Worm (Caenorhabditis elegans) whole organism, L1 larva: ENCODE measurements around the gene F59C12.3.

Experiments
- aly-2 ChIP-seq: fragments of 150-350 bp; optimal IDR thresholded peaks from 2 replicates; lab custom pipeline; 2014; ENCODE audit warnings: missing biosample characterization, missing genetic modification characterization
- nhr-71 ChIP-seq: sonication (generic microtip); optimal IDR thresholded peaks from 2 replicates; lab custom pipeline; 2016; ENCODE audit warnings: mild to moderate bottlenecking, missing genetic modification characterization, moderate library complexity, missing compliant biosample characterization
- sptf-1 ChIP-seq: fragments of 150-350 bp; optimal IDR thresholded peaks from 2 replicates; lab custom pipeline; 2014; ENCODE audit warnings: missing biosample characterization, missing genetic modification characterization
- unc-86 ChIP-seq: sonication (generic microtip); optimal IDR thresholded peaks from 2 replicates; lab custom pipeline; 2016; ENCODE audit warnings: missing genetic modification characterization, missing compliant biosample characterization

ce11 chrX:16588102-16588501, 21.2 kb downstream of the F59C12.3 start:
- TF ChIP-seq nhr-71 (tag; lab: Kevin White, UChicago), result no peak
- no peak for TF ChIP-seq aly-2 (tag; lab: Kevin White, UChicago)
- no peak for TF ChIP-seq sptf-1 (tag; lab: Kevin White, UChicago)
- TF ChIP-seq unc-86 (tag; lab: Kevin White, UChicago), result no peak
